Fruit fly (Drosophila melanogaster) whole organism, embryonic: ENCODE measurements around the gene kibra.
A peak's percentile ranks its signal among the peaks of the same experiment; 100 is the strongest.

ENCODE experiments used
- Atf-2 ChIP-seq: fragments of 200-800 bp; sonication (Bioruptor generic); optimal IDR thresholded peaks from 2 replicates; lab custom pipeline; 2016; ENCODE audit warnings: missing biosample characterization, missing genetic modification characterization
- CG10366 ChIP-seq: fragments of 200-800 bp; sonication (Bioruptor generic); IDR thresholded peaks from 2 replicates; pipeline ENCODE4 v1.3.6; 2022; ENCODE audit warnings: missing biosample characterization, missing genetic modification characterization
- CG10431 ChIP-seq: fragments of 200-800 bp; sonication (Bioruptor generic); optimal IDR thresholded peaks from 3 replicates; lab custom pipeline; 2018; ENCODE audit warnings: missing biosample characterization, mild to moderate bottlenecking, missing genetic modification characterization
- CG12744 ChIP-seq: fragments of 200-800 bp; sonication (Bioruptor generic); optimal IDR thresholded peaks from 2 replicates; lab custom pipeline; 2016; ENCODE audit warnings: missing biosample characterization, missing genetic modification characterization
- CG14710 ChIP-seq: fragments of 200-800 bp; sonication (Bioruptor generic); optimal IDR thresholded peaks from 3 replicates; lab custom pipeline; 2019; ENCODE audit warnings: missing biosample characterization, mild to moderate bottlenecking, missing genetic modification characterization, moderate library complexity
- CG15601 ChIP-seq: fragments of 200-800 bp; sonication (Bioruptor generic); optimal IDR thresholded peaks from 3 replicates; lab custom pipeline; 2019; ENCODE audit warnings: missing biosample characterization, mild to moderate bottlenecking, missing genetic modification characterization, moderate library complexity
- CG15696 ChIP-seq: fragments of 200-800 bp; sonication (Bioruptor generic); optimal IDR thresholded peaks from 2 replicates; lab custom pipeline; 2019; ENCODE audit warnings: missing biosample characterization, mild to moderate bottlenecking, missing genetic modification characterization, moderate library complexity
- CG30020 ChIP-seq: fragments of 200-800 bp; optimal IDR thresholded peaks from 2 replicates; lab custom pipeline; 2019; ENCODE audit warnings: missing biosample characterization, mild to moderate bottlenecking, missing genetic modification characterization, moderate library complexity
- CG31224 ChIP-seq: fragments of 200-800 bp; sonication (Bioruptor generic); IDR thresholded peaks from 2 replicates; pipeline ENCODE4 v1.3.6; 2022; ENCODE audit warnings: missing biosample characterization, missing genetic modification characterization
- CG3726 ChIP-seq: fragments of 200-800 bp; sonication (Bioruptor generic); IDR thresholded peaks from 3 replicates; pipeline ENCODE4, ENCODE4 v1.3.6; 2022; ENCODE audit warnings: missing biosample characterization, missing genetic modification characterization
- CG4424 ChIP-seq: fragments of 200-800 bp; sonication (Bioruptor generic); optimal IDR thresholded peaks from 3 replicates; lab custom pipeline; 2016; ENCODE audit warnings: missing biosample characterization, missing genetic modification characterization
- CG4820 ChIP-seq: fragments of 200-800 bp; sonication (Bioruptor generic); optimal IDR thresholded peaks from 3 replicates; lab custom pipeline; 2016; ENCODE audit warnings: missing biosample characterization, missing genetic modification characterization
- CG4854 ChIP-seq: fragments of 200-800 bp; sonication (Bioruptor generic); optimal IDR thresholded peaks from 2 replicates; lab custom pipeline; 2016; ENCODE audit warnings: missing biosample characterization, missing genetic modification characterization, inconsistent platforms
- CG6654 ChIP-seq: fragments of 200-800 bp; sonication (Bioruptor generic); optimal IDR thresholded peaks from 2 replicates; lab custom pipeline; 2017; ENCODE audit warnings: missing biosample characterization, mild to moderate bottlenecking, missing genetic modification characterization
- CG7556 ChIP-seq: fragments of 200-800 bp; sonication (Bioruptor generic); optimal IDR thresholded peaks from 2 replicates; lab custom pipeline; 2017; ENCODE audit warnings: missing biosample characterization, mild to moderate bottlenecking, missing genetic modification characterization
- CG8089 ChIP-seq: fragments of 200-800 bp; sonication (Bioruptor generic); optimal IDR thresholded peaks from 3 replicates; lab custom pipeline; 2016; ENCODE audit warnings: missing biosample characterization, missing genetic modification characterization
- CG8388 ChIP-seq: fragments of 200-800 bp; sonication (Bioruptor generic); optimal IDR thresholded peaks from 2 replicates; lab custom pipeline; 2019; ENCODE audit warnings: missing biosample characterization, mild to moderate bottlenecking, missing genetic modification characterization, moderate library complexity
- CG9609 ChIP-seq: fragments of 200-800 bp; sonication (Bioruptor generic); optimal IDR thresholded peaks from 3 replicates; lab custom pipeline; 2016; ENCODE audit warnings: missing biosample characterization, missing genetic modification characterization
- CoRest ChIP-seq: fragments of 200-800 bp; sonication (Bioruptor generic); optimal IDR thresholded peaks from 3 replicates; lab custom pipeline; 2018; ENCODE audit warnings: missing biosample characterization, mild to moderate bottlenecking, missing genetic modification characterization, moderate library complexity
- Drgx ChIP-seq: fragments of 200-800 bp; sonication (Bioruptor generic); IDR thresholded peaks from 2 replicates; pipeline ENCODE4 v1.3.6; 2022; ENCODE audit warnings: missing biosample characterization, missing genetic modification characterization
- Mad ChIP-seq: fragments of 200-800 bp; sonication (Bioruptor generic); optimal IDR thresholded peaks from 2 replicates; lab custom pipeline; 2016; ENCODE audit warnings: missing biosample characterization, missing genetic modification characterization
- Max ChIP-seq: fragments of 200-800 bp; sonication (Bioruptor generic); optimal IDR thresholded peaks from 2 replicates; lab custom pipeline; 2016; ENCODE audit warnings: missing biosample characterization, mild to moderate bottlenecking, missing genetic modification characterization
- Mes4 ChIP-seq: fragments of 200-800 bp; sonication (Bioruptor generic); optimal IDR thresholded peaks from 2 replicates; lab custom pipeline; 2016; ENCODE audit warnings: missing biosample characterization, missing genetic modification characterization
- Sox102F ChIP-seq: fragments of 200-800 bp; sonication (Bioruptor generic); optimal IDR thresholded peaks from 2 replicates; lab custom pipeline; 2018; ENCODE audit warnings: missing biosample characterization, mild to moderate bottlenecking, missing genetic modification characterization, moderate library complexity
- Vsx1 ChIP-seq: fragments of 200-800 bp; sonication (Bioruptor generic); optimal IDR thresholded peaks from 2 replicates; lab custom pipeline; 2017; ENCODE audit warnings: missing biosample characterization, mild to moderate bottlenecking, missing genetic modification characterization, missing genetic modification reagents
- ci ChIP-seq: fragments of 200-800 bp; sonication (Bioruptor generic); IDR thresholded peaks from 3 replicates; pipeline ENCODE4 v1.3.6; 2022; ENCODE audit warnings: missing biosample characterization, missing genetic modification characterization
- crc ChIP-seq: fragments of 200-800 bp; sonication (Bioruptor generic); optimal IDR thresholded peaks from 2 replicates; lab custom pipeline; 2016; ENCODE audit warnings: missing biosample characterization, missing genetic modification characterization
- dysf ChIP-seq: fragments of 200-800 bp; sonication (Bioruptor generic); IDR thresholded peaks from 3 replicates; pipeline ENCODE4 v1.3.6; 2022; ENCODE audit warnings: missing biosample characterization, missing genetic modification characterization
- ewg ChIP-seq: fragments of 200-800 bp; sonication (Bioruptor generic); optimal IDR thresholded peaks from 3 replicates; lab custom pipeline; 2017; ENCODE audit warnings: mild to moderate bottlenecking, missing biosample characterization, missing genetic modification reagents, missing genetic modification characterization
- fu2 ChIP-seq: fragments of 200-800 bp; sonication (Bioruptor generic); optimal IDR thresholded peaks from 2 replicates; lab custom pipeline; 2016; ENCODE audit warnings: missing biosample characterization, missing genetic modification characterization
- gem ChIP-seq: fragments of 200-800 bp; sonication (Bioruptor generic); optimal IDR thresholded peaks from 2 replicates; lab custom pipeline; 2019; ENCODE audit warnings: missing biosample characterization, mild to moderate bottlenecking, missing genetic modification characterization, moderate library complexity
- gfzf ChIP-seq: fragments of 200-800 bp; sonication (Bioruptor generic); optimal IDR thresholded peaks from 2 replicates; lab custom pipeline; 2016; ENCODE audit warnings: missing biosample characterization, mild to moderate bottlenecking, missing genetic modification characterization, moderate library complexity
- mam ChIP-seq: fragments of 200-800 bp; sonication (Bioruptor generic); optimal IDR thresholded peaks from 3 replicates; lab custom pipeline; 2016; ENCODE audit warnings: missing biosample characterization, missing genetic modification characterization
- nom ChIP-seq: fragments of 200-800 bp; sonication (Bioruptor generic); optimal IDR thresholded peaks from 2 replicates; lab custom pipeline; 2017; ENCODE audit warnings: missing biosample characterization, missing genetic modification characterization, mild to moderate bottlenecking, moderate library complexity, missing genetic modification reagents
- oc ChIP-seq: fragments of 200-800 bp; sonication (Bioruptor generic); optimal IDR thresholded peaks from 2 replicates; lab custom pipeline; 2018; ENCODE audit warnings: missing biosample characterization, mild to moderate bottlenecking, missing genetic modification characterization, moderate library complexity
- onecut ChIP-seq: fragments of 200-800 bp; sonication (Bioruptor generic); IDR thresholded peaks from 2 replicates; pipeline ENCODE4 v1.3.6; 2022; ENCODE audit warnings: missing biosample characterization, missing genetic modification characterization
- prd ChIP-seq, 3 experiments: fragments of >200 bp in 2 of 3; fragments of 200-800 bp in 1 of 3; sonication (Bioruptor generic) in 1 of 3; optimal IDR thresholded peaks in 2 of 3; IDR thresholded peaks in 1 of 3; 2 replicates in 2 of 3; 3 replicates in 1 of 3; pipeline versions ENCODE4 v1.3.6 to Lab custom; 2017 to 2022; ENCODE audit warnings: missing biosample characterization in 1 of 3, missing genetic modification characterization in 1 of 3
- pzg ChIP-seq: fragments of 200-800 bp; sonication (Bioruptor generic); optimal IDR thresholded peaks from 3 replicates; lab custom pipeline; 2018; ENCODE audit warnings: missing biosample characterization, mild to moderate bottlenecking, missing genetic modification characterization, moderate library complexity
- sc ChIP-seq, 3 experiments: fragments of >200 bp in 2 of 3; fragments of 200-800 bp in 1 of 3; sonication (Bioruptor generic) in 1 of 3; optimal IDR thresholded peaks; 2 replicates in 2 of 3; 3 replicates in 1 of 3; lab custom pipeline; 2017; ENCODE audit warnings: mild to moderate bottlenecking in 1 of 3, missing biosample characterization in 1 of 3, missing genetic modification characterization in 1 of 3, missing genetic modification reagents in 1 of 3
- sd ChIP-seq: fragments of 200-800 bp; sonication (Bioruptor generic); optimal IDR thresholded peaks from 3 replicates; lab custom pipeline; 2018; ENCODE audit warnings: missing biosample characterization, mild to moderate bottlenecking, missing genetic modification characterization, moderate library complexity
- sens ChIP-seq: fragments of 200-800 bp; sonication (Bioruptor generic); peaks from one replicate; lab custom pipeline; 2016; ENCODE audit warnings: missing biosample characterization, missing genetic modification characterization
- sima ChIP-seq: fragments of 200-800 bp; sonication (Bioruptor generic); optimal IDR thresholded peaks from 2 replicates; lab custom pipeline; 2016; ENCODE audit warnings: missing biosample characterization, missing genetic modification characterization
- sqz ChIP-seq: fragments of 200-800 bp; sonication (Bioruptor generic); optimal IDR thresholded peaks from 3 replicates; lab custom pipeline; 2018; ENCODE audit warnings: missing biosample characterization, mild to moderate bottlenecking, missing genetic modification characterization
- ttk ChIP-seq: fragments of 200-800 bp; sonication (Bioruptor generic); IDR thresholded peaks from 2 replicates; pipeline ENCODE4 v2.1.2; 2022; ENCODE audit warnings: missing biosample characterization, missing genetic modification characterization
- unpg ChIP-seq: fragments of 200-800 bp; sonication (Bioruptor generic); optimal IDR thresholded peaks from 3 replicates; lab custom pipeline; 2018; ENCODE audit warnings: missing biosample characterization, mild to moderate bottlenecking, missing genetic modification characterization, moderate library complexity

kibra gene

DNA sequence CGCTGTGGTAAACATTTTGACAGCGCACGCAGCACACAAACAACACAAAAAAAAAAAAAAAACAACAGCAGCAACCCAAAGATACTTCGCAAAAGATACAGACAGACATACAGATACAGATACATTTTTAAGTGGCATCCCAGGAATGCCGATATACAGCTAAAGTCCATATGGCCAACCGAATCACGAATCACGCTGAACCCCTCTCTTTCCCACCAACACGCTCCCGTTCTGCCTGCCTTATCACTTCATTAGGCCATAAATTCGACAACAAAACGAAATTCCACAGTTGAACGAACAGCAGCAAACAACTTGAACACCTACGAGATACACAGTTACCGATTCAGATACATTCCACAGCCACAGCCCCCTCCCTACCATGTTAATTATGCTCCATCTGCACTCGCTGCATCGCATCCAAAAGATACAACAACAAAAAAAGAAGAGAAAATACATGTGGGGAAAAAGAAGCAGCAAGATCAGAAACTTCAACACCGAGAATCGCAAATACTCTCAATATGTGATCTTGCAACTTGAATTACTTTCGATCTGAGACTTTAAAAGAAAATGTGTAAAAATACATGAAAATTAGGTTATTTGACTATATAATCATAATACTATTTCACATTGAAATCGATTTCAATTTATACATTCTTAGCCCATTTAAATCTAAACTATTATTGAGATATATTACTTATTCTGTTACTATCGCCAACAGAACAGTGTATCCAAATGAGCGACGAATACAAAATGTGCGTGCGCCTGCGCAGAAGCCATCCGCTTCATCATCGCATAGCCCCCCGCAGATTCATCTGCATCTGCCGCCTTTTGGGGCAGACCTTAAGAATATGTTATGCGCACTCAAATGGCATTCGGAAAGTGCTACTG lies 7.6 kb downstream of the kibra start (continued):
- TF ChIP-seq sd (tag; lab: Kevin White, UChicago) = peak; percentile 100
- TF ChIP-seq CG3726 (GFP tag; lab: Robert Waterston, UW) = no peak
- peak; percentile 11 for TF ChIP-seq CoRest (tag; lab: Kevin White, UChicago)
- no peak for TF ChIP-seq pzg
- no peak for TF ChIP-seq ewg
- TF ChIP-seq Atf-2 (GFP tag; lab: Kevin White, UChicago) = no peak
- TF ChIP-seq, all 482 proteins: peak for 45

- peak; percentile 77 for TF ChIP-seq unpg
- no peak for TF ChIP-seq mam
- TF ChIP-seq CG30020 (tag; lab: Kevin White, UChicago) = no peak
- peak; percentile 42 for TF ChIP-seq CG4854 (GFP tag; lab: Kevin White, UChicago)
- peak; percentile 78 for TF ChIP-seq gem (tag; lab: Kevin White, UChicago)
- TF ChIP-seq ttk = 0 out of 2 replicates have a peak, but pooled peaks have one; percentile 19
- no peak for TF ChIP-seq Mad
- peak; percentile 29 for TF ChIP-seq CG15601 (tag; lab: Kevin White, UChicago)
- TF ChIP-seq oc (tag; lab: Kevin White, UChicago) = peak; percentile 7
- no peak for TF ChIP-seq crc (GFP tag; lab: Kevin White, UChicago)
- TF ChIP-seq CG9609 (GFP tag; lab: Kevin White, UChicago) = no peak
- peak; percentile 34 for TF ChIP-seq CG4820 (GFP tag; lab: Kevin White, UChicago)
- TF ChIP-seq onecut = no peak; the same call in 1 of the 2 replicates
- TF ChIP-seq Sox102F (GFP tag; lab: Kevin White, UChicago) = peak; percentile 70
- TF ChIP-seq sens (GFP tag; lab: Kevin White, UChicago) = peak; percentile 90
- TF ChIP-seq CG8089 = peak; percentile 27
- peak; percentile 41 for TF ChIP-seq Mes4 (GFP tag; lab: Kevin White, UChicago)
- peak; percentile 47 for TF ChIP-seq CG7556
- TF ChIP-seq CG10366 = peak; percentile 33; the same call in 1 of the 2 replicates
- TF ChIP-seq CG31224 (GFP tag; lab: Robert Waterston, UW) = no peak
- TF ChIP-seq prd (optimal IDR thresholded peaks at IDR 0.05; lab: Kevin White, UChicago) = no peak
- peak; percentile 39; the same call in 1 of the 3 replicates for TF ChIP-seq prd (GFP tag; IDR thresholded peaks at IDR 0.05; lab: Robert Waterston, UW)
- no peak for TF ChIP-seq sc (optimal IDR thresholded peaks at IDR 0.05; lab: Kevin White, UChicago)
- peak; percentile 51 for TF ChIP-seq sc (GFP tag; optimal IDR thresholded peaks at IDR 0.05; lab: Kevin White, UChicago)
- TF ChIP-seq CG4424 (GFP tag; lab: Kevin White, UChicago) = peak; percentile 30
- TF ChIP-seq CG15696 (tag; lab: Kevin White, UChicago) = peak; percentile 0
- peak; percentile 71; the same call in 2 of the 3 replicates for TF ChIP-seq ci (GFP tag; lab: Robert Waterston, UW)
- no peak for TF ChIP-seq sima
- no peak for TF ChIP-seq gfzf (GFP tag; lab: Kevin White, UChicago)
- peak; percentile 39 for TF ChIP-seq CG14710 (tag; lab: Kevin White, UChicago)
- peak; percentile 34 for TF ChIP-seq nom (GFP tag; lab: Kevin White, UChicago)
- no peak for TF ChIP-seq sqz (GFP tag; lab: Kevin White, UChicago)
- TF ChIP-seq Vsx1 (GFP tag; lab: Kevin White, UChicago) = peak; percentile 14
- peak; percentile 98 for TF ChIP-seq Drgx
- TF ChIP-seq CG10431 (GFP tag; lab: Kevin White, UChicago) = peak; percentile 30
- TF ChIP-seq CG12744 = no peak
- peak; percentile 9 for TF ChIP-seq CG6654 (GFP tag; lab: Kevin White, UChicago)
- TF ChIP-seq CG8388 (GFP tag; lab: Kevin White, UChicago) = peak; percentile 57
- TF ChIP-seq dysf (GFP tag; lab: Robert Waterston, UW) = peak; percentile 54; the same call in 2 of the 3 replicates
- no peak for TF ChIP-seq fu2 (GFP tag; lab: Kevin White, UChicago)
- TF ChIP-seq Max (GFP tag; lab: Kevin White, UChicago) = peak; percentile 45
Measured at dm6 chr3R:14714904-14715588, 9.0 kb downstream of the kibra start.
